Worm (Caenorhabditis elegans): ENCODE results near the gene F58H1.6.

DNA sequence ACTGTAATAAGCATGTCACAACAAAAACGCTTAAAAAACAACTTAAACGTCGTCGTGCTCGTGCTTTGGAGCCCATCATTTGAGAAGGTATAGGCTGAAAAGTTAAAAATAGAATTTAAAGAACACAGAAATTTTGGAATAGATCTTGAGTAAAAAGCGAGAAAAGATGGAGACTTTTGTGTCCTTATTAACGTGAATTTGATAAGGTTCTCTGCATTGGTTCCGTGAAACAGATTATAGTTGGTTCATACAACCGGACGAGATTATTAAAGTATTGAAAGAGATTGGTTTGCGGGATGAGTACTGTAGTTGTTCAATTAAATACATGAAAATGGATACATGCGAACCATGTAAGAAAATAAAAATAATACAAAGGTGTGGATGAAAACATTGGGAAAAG lies 4.7 kb upstream of the F58H1.6 start, which contains the start of gene gpla-1:
- no peak for TF ChIP-seq F13C5.2 (tag; optimal IDR thresholded peaks at IDR 0.05)
- TF ChIP-seq ama-1 (optimal IDR thresholded peaks at IDR 0.05), result no peak
- no peak for TF ChIP-seq flt-1 (GFP tag; IDR thresholded peaks at IDR 0.05)
- no peak for TF ChIP-seq hmg-4 (GFP tag; optimal IDR thresholded peaks at IDR 0.05)
